Worm (Caenorhabditis elegans): ENCODE results near the gene toe-2.

The toe-2 gene

ce11 chrII:6486344-6486743 is 34.8 kb downstream of the toe-2 start:
- TF ChIP-seq swsn-7 (tag; optimal IDR thresholded peaks at IDR 0.05) (no peak), nhr-19 (GFP tag; conservative IDR thresholded peaks at IDR 0.05) (peak; percentile 78), sox-4 (tag; optimal IDR thresholded peaks at IDR 0.05) (no peak), unc-30 (tag; optimal IDR thresholded peaks at IDR 0.05) (no peak), fkh-8 (tag; optimal IDR thresholded peaks at IDR 0.05) (no peak), nhr-90 (tag; optimal IDR thresholded peaks at IDR 0.05; ENCODE audit: poor library complexity) (no peak), mdl-1 (tag; optimal IDR thresholded peaks at IDR 0.05) (no peak), unc-62 (GFP tag; optimal IDR thresholded peaks at IDR 0.05) (no peak), lin-14 (GFP tag; optimal IDR thresholded peaks at IDR 0.05) (peak; percentile 48), nhr-28 (tag; optimal IDR thresholded peaks at IDR 0.05) (no peak), vab-15 (tag; optimal IDR thresholded peaks at IDR 0.05) (peak; percentile 37), lin-13 (GFP tag; optimal IDR thresholded peaks at IDR 0.05) (no peak), ama-1 (optimal IDR thresholded peaks at IDR 0.05) (no peak), snu-23 (GFP tag; optimal IDR thresholded peaks at IDR 0.05) (peak; percentile 34), nhr-20 (tag; optimal IDR thresholded peaks at IDR 0.05) (peak; percentile 41), elt-2 (tag; optimal IDR thresholded peaks at IDR 0.05) (peak; percentile 2), nhr-71 (tag; optimal IDR thresholded peaks at IDR 0.05) (peak; percentile 72), lsy-2 (tag; optimal IDR thresholded peaks at IDR 0.05) (peak; percentile 36 to 40), F16B12.6 (tag; optimal IDR thresholded peaks at IDR 0.05) (no peak), lin-39 (tag; optimal IDR thresholded peaks at IDR 0.05) (peak; percentile 59), rnt-1 (tag; optimal IDR thresholded peaks at IDR 0.05) (peak; percentile 73), nhr-12 (tag; optimal IDR thresholded peaks at IDR 0.05) (no peak), lin-35 (GFP tag; optimal IDR thresholded peaks at IDR 0.05) (peak in 1 of 2 experiments; percentile 2), unc-130 (tag; optimal IDR thresholded peaks at IDR 0.05) (peak; percentile 25)

- TF ChIP-seq egl-13 (tag; optimal IDR thresholded peaks at IDR 0.05) = no peak
- TF ChIP-seq lsy-2 (tag; optimal IDR thresholded peaks at IDR 0.05) = no peak
- no peak for TF ChIP-seq mep-1 (tag; optimal IDR thresholded peaks at IDR 0.05)
- TF ChIP-seq lin-35 (GFP tag; optimal IDR thresholded peaks at IDR 0.05) = no peak
- no peak for TF ChIP-seq pqm-1 (tag; optimal IDR thresholded peaks at IDR 0.05)
- no peak for TF ChIP-seq zag-1 (tag; optimal IDR thresholded peaks at IDR 0.05)
- no peak for TF ChIP-seq nhr-76 (tag; optimal IDR thresholded peaks at IDR 0.05)
- no peak for TF ChIP-seq rnt-1 (tag; optimal IDR thresholded peaks at IDR 0.05)
Observed at ce11 chrII:6484876-6485526, 36.2 kb downstream of the toe-2 start, which contains the start of the genes lido-16 and plpp-1.2. lido-16 (minus strand) TSS chrII:6484976. plpp-1.2 (plus strand) TSS chrII:6485476.

ce11 chrII:6482762-6483161 is 38.4 kb downstream of the toe-2 start:
- TF ChIP-seq mef-2 (tag; optimal IDR thresholded peaks at IDR 0.05) (no peak), rnt-1 (tag; optimal IDR thresholded peaks at IDR 0.05) (peak; percentile 67), efl-1 (optimal IDR thresholded peaks at IDR 0.05) (no peak), efl-1 (GFP tag; optimal IDR thresholded peaks at IDR 0.05 in 1 of 2) (peak in 1 of 2 experiments; percentile 81), lin-14 (GFP tag; optimal IDR thresholded peaks at IDR 0.05) (peak; percentile 65), nhr-71 (tag; optimal IDR thresholded peaks at IDR 0.05) (peak; percentile 21), unc-130 (tag; optimal IDR thresholded peaks at IDR 0.05) (peak; percentile 19)

- TF ChIP-seq rnt-1 (tag; optimal IDR thresholded peaks at IDR 0.05) (peak; percentile 56), lsy-2 (tag; optimal IDR thresholded peaks at IDR 0.05) (peak in 1 of 2 experiments; percentile 12), dsc-1 (tag; optimal IDR thresholded peaks at IDR 0.05) (no peak), lin-14 (GFP tag; optimal IDR thresholded peaks at IDR 0.05) (peak; percentile 27), lir-3 (tag; optimal IDR thresholded peaks at IDR 0.05; ENCODE audit: poor library complexity) (no peak), nhr-71 (tag; optimal IDR thresholded peaks at IDR 0.05) (peak; percentile 12), unc-130 (tag; optimal IDR thresholded peaks at IDR 0.05) (peak; percentile 17)
Observed at ce11 chrII:6482102-6482501, 39.1 kb downstream of the toe-2 start, which contains the start of gene del-10. del-10 (minus strand) TSS chrII:6482125.

- no peak for TF ChIP-seq nhr-237 (tag; optimal IDR thresholded peaks at IDR 0.05)
- TF ChIP-seq aly-2 (tag; optimal IDR thresholded peaks at IDR 0.05) = no peak
- TF ChIP-seq ceh-63 (GFP tag; optimal IDR thresholded peaks at IDR 0.05) = no peak
- TF ChIP-seq lin-15B (tag; optimal IDR thresholded peaks at IDR 0.05) = no peak
- no peak for TF ChIP-seq swsn-7 (tag; optimal IDR thresholded peaks at IDR 0.05)
- no peak for TF ChIP-seq jun-1 (tag; optimal IDR thresholded peaks at IDR 0.05)
- TF ChIP-seq nhr-85 (tag) = no peak
- TF ChIP-seq nhr-71 (tag; optimal IDR thresholded peaks at IDR 0.05) = no peak
- TF ChIP-seq irx-1 (tag; optimal IDR thresholded peaks at IDR 0.05) = no peak
- TF ChIP-seq unc-98 (GFP tag; IDR thresholded peaks at IDR 0.05) = no peak
- no peak for TF ChIP-seq dsc-1 (tag; optimal IDR thresholded peaks at IDR 0.05)
- no peak for TF ChIP-seq ets-5 (GFP tag; IDR thresholded peaks at IDR 0.05)
- TF ChIP-seq alr-1 (tag; optimal IDR thresholded peaks at IDR 0.05; ENCODE audit: borderline replicate concordance) = no peak
Observed at ce11 chrII:6476655-6477054, 44.5 kb downstream of the toe-2 start, which contains the start of gene T28D9.4. T28D9.4 (plus strand) TSS chrII:6476955.
